Worm (Caenorhabditis elegans) whole organism, L4 larva: Measurements from ENCODE around the gene fbxa-197.

Experiments used
- R02D3.7 ChIP-seq: fragments of 150-350 bp; sonication (generic microtip); optimal IDR thresholded peaks from 3 replicates; lab custom pipeline; 2014; ENCODE audit warnings: missing biosample characterization, missing genetic modification characterization
- T26A8.4 ChIP-seq: fragments of 200-800 bp; sonication (Bioruptor generic); IDR thresholded peaks from 2 replicates; pipeline ENCODE4 v1.3.6; 2022; ENCODE audit warnings: missing genetic modification characterization, missing compliant biosample characterization
- ama-1 ChIP-seq: fragments of 150-350 bp; optimal IDR thresholded peaks from 2 replicates; lab custom pipeline; 2014; ENCODE audit warnings: inconsistent platforms, mixed read lengths
- attf-4 ChIP-seq: sonication (generic microtip); optimal IDR thresholded peaks from 3 replicates; lab custom pipeline; 2017; ENCODE audit warnings: missing biosample characterization, missing genetic modification characterization
- egl-27 ChIP-seq: sonication (generic microtip); optimal IDR thresholded peaks from 3 replicates; lab custom pipeline; 2017; ENCODE audit warnings: missing biosample characterization, missing genetic modification reagents, missing genetic modification characterization
- fkh-10 ChIP-seq: fragments of 150-350 bp; optimal IDR thresholded peaks from 2 replicates; lab custom pipeline; 2014; ENCODE audit warnings: missing biosample characterization, missing genetic modification reagents, missing genetic modification characterization
- fos-1 ChIP-seq: fragments of 150-350 bp; optimal IDR thresholded peaks from 2 replicates; lab custom pipeline; 2014; ENCODE audit warnings: missing biosample characterization, missing genetic modification characterization
- nhr-77 ChIP-seq: fragments of 150-350 bp; optimal IDR thresholded peaks from 2 replicates; lab custom pipeline; 2014; ENCODE audit warnings: missing biosample characterization, missing genetic modification characterization
- spr-3 ChIP-seq: fragments of 200-800 bp; sonication (Bioruptor generic); optimal IDR thresholded peaks from 2 replicates; lab custom pipeline; 2018; ENCODE audit warnings: mild to moderate bottlenecking, missing genetic modification characterization, missing compliant biosample characterization
- unc-39 ChIP-seq: sonication (generic microtip); optimal IDR thresholded peaks from 2 replicates; lab custom pipeline; 2017; ENCODE audit warnings: missing biosample characterization, missing genetic modification characterization
- vab-7 ChIP-seq: fragments of 200-800 bp; sonication (Bioruptor generic); IDR thresholded peaks from 2 replicates; pipeline ENCODE4 v1.3.6; 2022; ENCODE audit warnings: missing genetic modification reagents, missing genetic modification characterization, missing compliant biosample characterization
- zip-2 ChIP-seq: fragments of 150-350 bp; optimal IDR thresholded peaks from 2 replicates; lab custom pipeline; 2014; ENCODE audit warnings: missing biosample characterization, missing genetic modification characterization

- no peak for TF ChIP-seq zip-2 (tag; lab: Kevin White, UChicago)
- TF ChIP-seq fos-1 (tag; lab: Kevin White, UChicago), result no peak
- TF ChIP-seq T26A8.4 (GFP tag; lab: Robert Waterston, UW), result no peak
- TF ChIP-seq vab-7 (GFP tag; lab: Robert Waterston, UW), result no peak
- TF ChIP-seq spr-3 (GFP tag; lab: Kevin White, UChicago), result no peak
- TF ChIP-seq attf-4 (tag; lab: Kevin White, UChicago), result no peak
- TF ChIP-seq ama-1, result no peak
- TF ChIP-seq R02D3.7 (tag; lab: Kevin White, UChicago), result no peak
- no peak for TF ChIP-seq nhr-77 (tag; lab: Kevin White, UChicago)
- TF ChIP-seq fkh-10 (GFP tag; lab: Kevin White, UChicago), result no peak
- TF ChIP-seq unc-39 (tag; lab: Kevin White, UChicago), result no peak
- no peak for TF ChIP-seq egl-27 (tag; lab: Kevin White, UChicago)
Observed at ce11 chrV:15892696-15893095, 25.2 kb downstream of the fbxa-197 start, which contains the start of gene T06C12.11.
